Fruit fly (Drosophila melanogaster): ENCODE measurements around the gene Tmf.
A peak's percentile ranks its signal among the peaks of the same experiment; 100 is the strongest.

Gene Tmf

dm6 chrX:6803312-6803794 is 40.8 kb upstream of the Tmf start, which contains the start of the genes C3G and pod1 (continued):
- TF ChIP-seq chm (GFP tag; IDR thresholded peaks at IDR 0.05) (no peak), CG11398 (GFP tag; optimal IDR thresholded peaks at IDR 0.05) (no peak), Hey (tag; optimal IDR thresholded peaks at IDR 0.05) (no peak), dpn (GFP tag; optimal IDR thresholded peaks at IDR 0.05) (peak; percentile 33 to 35), HLHmδ (GFP tag; optimal IDR thresholded peaks at IDR 0.05) (peak; percentile 1), CG8924 (tag; optimal IDR thresholded peaks at IDR 0.05) (peak; percentile 57), CG18599 (GFP tag; optimal IDR thresholded peaks at IDR 0.05) (no peak), peb (GFP tag; IDR thresholded peaks at IDR 0.05) (no peak), CG15479 (GFP tag; optimal IDR thresholded peaks at IDR 0.05) (peak; percentile 82), dati (GFP tag; IDR thresholded peaks at IDR 0.05) (no peak), CG11093 (GFP tag; IDR thresholded peaks at IDR 0.05) (no peak), Optix (GFP tag; IDR thresholded peaks at IDR 0.05) (no peak), h (optimal IDR thresholded peaks at IDR 0.05) (no peak), CG18011 (GFP tag; optimal IDR thresholded peaks at IDR 0.05) (peak; percentile 23), run (tag; optimal IDR thresholded peaks at IDR 0.05) (no peak), E2f2 (GFP tag; IDR thresholded peaks at IDR 0.05) (peak; percentile 78), Fer3 (tag; optimal IDR thresholded peaks at IDR 0.05) (no peak), amos (GFP tag; IDR thresholded peaks at IDR 0.05; ENCODE audit: partially characterized antibody) (peak; percentile 100), Sry-β (GFP tag; optimal IDR thresholded peaks at IDR 0.05) (peak; percentile 26), cas (GFP tag; IDR thresholded peaks at IDR 0.05) (no peak), hkb (optimal IDR thresholded peaks at IDR 0.05) (no peak), hkb (GFP tag; IDR thresholded peaks at IDR 0.05) (no peak), Aef1 (GFP tag; IDR thresholded peaks at IDR 0.05) (peak; percentile 77), Hmr (GFP tag; optimal IDR thresholded peaks at IDR 0.05) (peak; percentile 59), pum (GFP tag; optimal IDR thresholded peaks at IDR 0.05) (peak; percentile 21), NC2β (GFP tag; optimal IDR thresholded peaks at IDR 0.05) (peak; percentile 47), insv (GFP tag; optimal IDR thresholded peaks at IDR 0.05) (no peak), Trl (optimal IDR thresholded peaks at IDR 0.05) (peak in 1 of 2 experiments; percentile 20), Trl (GFP tag; optimal IDR thresholded peaks at IDR 0.05) (peak; percentile 42), Spps (tag; optimal IDR thresholded peaks at IDR 0.05) (no peak), CG5180 (GFP tag; optimal IDR thresholded peaks at IDR 0.05) (no peak), CG14710 (tag; optimal IDR thresholded peaks at IDR 0.05) (peak; percentile 55), Fer2 (tag; optimal IDR thresholded peaks at IDR 0.05) (no peak), CG10565 (GFP tag; optimal IDR thresholded peaks at IDR 0.05) (no peak), tio (GFP tag; optimal IDR thresholded peaks at IDR 0.05) (no peak), BtbVII (GFP tag; optimal IDR thresholded peaks at IDR 0.05) (no peak), seq (GFP tag; IDR thresholded peaks at IDR 0.05) (no peak), CG12391 (tag; optimal IDR thresholded peaks at IDR 0.05) (peak; percentile 58), pros (GFP tag; optimal IDR thresholded peaks at IDR 0.05) (no peak), Pdp1 (GFP tag; optimal IDR thresholded peaks at IDR 0.05) (peak; percentile 14 to 68), CHES-1-like (GFP tag; optimal IDR thresholded peaks at IDR 0.05) (peak; percentile 70), danr (GFP tag; IDR thresholded peaks at IDR 0.05) (no peak), Oli (tag; optimal IDR thresholded peaks at IDR 0.05) (no peak), cato (GFP tag; optimal IDR thresholded peaks at IDR 0.05; ENCODE audit: borderline replicate concordance) (no peak), gro (GFP tag; optimal IDR thresholded peaks at IDR 0.05) (peak; percentile 71), D19B (GFP tag; optimal IDR thresholded peaks at IDR 0.05) (no peak), wdn (GFP tag; IDR thresholded peaks at IDR 0.05) (no peak), wor (GFP tag; IDR thresholded peaks at IDR 0.05) (no peak), maf-S (GFP tag; optimal IDR thresholded peaks at IDR 0.05) (no peak), gsb (GFP tag; IDR thresholded peaks at IDR 0.05) (no peak), bigmax (GFP tag; optimal IDR thresholded peaks at IDR 0.05) (no peak), Nf-YB (GFP tag; optimal IDR thresholded peaks at IDR 0.05) (peak; percentile 21)

Measured in whole organism, embryonic.